Worm (Caenorhabditis elegans): Measurements from ENCODE around the gene Y43F8B.25.

ce11 chrV:19468083-19468482 lies 5.4 kb downstream of the Y43F8B.25 start, which contains the start of gene Y43F8B.12:
- TF ChIP-seq dve-1 (tag; optimal IDR thresholded peaks at IDR 0.05) (no peak), dmd-4 (tag; optimal IDR thresholded peaks at IDR 0.05; ENCODE audit: borderline replicate concordance) (no peak), elt-2 (tag; optimal IDR thresholded peaks at IDR 0.05) (no peak), fkh-10 (GFP tag; optimal IDR thresholded peaks at IDR 0.05) (no peak), pha-4 (tag; optimal IDR thresholded peaks at IDR 0.05) (no peak), K02D7.2 (tag; optimal IDR thresholded peaks at IDR 0.05) (no peak), ceh-19 (GFP tag; optimal IDR thresholded peaks at IDR 0.05) (no peak), lim-6 (tag; optimal IDR thresholded peaks at IDR 0.05) (no peak), ceh-9 (tag; optimal IDR thresholded peaks at IDR 0.05) (no peak), hlh-15 (tag; optimal IDR thresholded peaks at IDR 0.05) (no peak), unc-86 (tag; optimal IDR thresholded peaks at IDR 0.05) (no peak), unc-55 (GFP tag; optimal IDR thresholded peaks at IDR 0.05) (no peak), ama-1 (optimal IDR thresholded peaks at IDR 0.05) (no peak), F13H6.1 (tag; optimal IDR thresholded peaks at IDR 0.05) (no peak)

Measured in whole organism, late embryonic.